Fruit fly (Drosophila melanogaster): Measurements from ENCODE around the gene CG17544.

CG17544 gene

dm6 chr2L:19416602-19417497 lies 18.6 kb upstream of the CG17544 start, which contains the start of gene Lectin-galC1 (continued):
- TF ChIP-seq CG10147 (GFP tag; optimal IDR thresholded peaks at IDR 0.05) (peak; percentile 80), CG12769 (tag; optimal IDR thresholded peaks at IDR 0.05) (peak; percentile 73), CG33213 (GFP tag; optimal IDR thresholded peaks at IDR 0.05) (peak; percentile 78), CG13424 (tag; optimal IDR thresholded peaks at IDR 0.05) (peak; percentile 89), sqz (GFP tag; optimal IDR thresholded peaks at IDR 0.05) (peak; percentile 75), CG15011 (GFP tag; optimal IDR thresholded peaks at IDR 0.05) (peak; percentile 68), CG11723 (GFP tag; optimal IDR thresholded peaks at IDR 0.05) (peak; percentile 77), nom (GFP tag; optimal IDR thresholded peaks at IDR 0.05) (no peak), CG31441 (GFP tag; IDR thresholded peaks at IDR 0.05) (peak; percentile 90), CG10654 (GFP tag; optimal IDR thresholded peaks at IDR 0.05) (peak; percentile 84), CG17385 (GFP tag; optimal IDR thresholded peaks at IDR 0.05) (peak; percentile 81), Hsf (GFP tag; optimal IDR thresholded peaks at IDR 0.05) (peak; percentile 89), cg (GFP tag; optimal IDR thresholded peaks at IDR 0.05) (no peak), vvl (GFP tag; IDR thresholded peaks at IDR 0.05) (peak; percentile 92), dpn (GFP tag; optimal IDR thresholded peaks at IDR 0.05) (peak; percentile 82 to 92), hth (optimal IDR thresholded peaks at IDR 0.05) (no peak), lbe (GFP tag; optimal IDR thresholded peaks at IDR 0.05) (no peak), stc (GFP tag; IDR thresholded peaks at IDR 0.05) (peak; percentile 88), Xrp1 (GFP tag; IDR thresholded peaks at IDR 0.05) (peak; percentile 92), CG11247 (GFP tag; IDR thresholded peaks at IDR 0.05) (peak; percentile 70; the same call in 1 of the 2 replicates), mld (GFP tag; IDR thresholded peaks at IDR 0.05; ENCODE audit: partially characterized antibody) (no peak), Elba2 (GFP tag; optimal IDR thresholded peaks at IDR 0.05) (peak; percentile 15), CG31224 (GFP tag; IDR thresholded peaks at IDR 0.05) (peak; percentile 72), Bteb2 (GFP tag; optimal IDR thresholded peaks at IDR 0.05) (peak; percentile 82), onecut (GFP tag; IDR thresholded peaks at IDR 0.05) (peak; percentile 59), bab2 (GFP tag; optimal IDR thresholded peaks at IDR 0.05) (peak; percentile 86), CoRest (tag; optimal IDR thresholded peaks at IDR 0.05) (peak; percentile 91), CG10979 (tag; optimal IDR thresholded peaks at IDR 0.05) (peak; percentile 90), CG12219 (GFP tag; optimal IDR thresholded peaks at IDR 0.05) (peak; percentile 85), Ada2b (GFP tag; IDR thresholded peaks at IDR 0.05) (peak; percentile 85), p53 (GFP tag; optimal IDR thresholded peaks at IDR 0.05) (peak; percentile 87), CG15269 (tag; optimal IDR thresholded peaks at IDR 0.05) (peak; percentile 90), Opbp (GFP tag; IDR thresholded peaks at IDR 0.05; ENCODE audit: partially characterized antibody) (no peak), CG9797 (GFP tag; optimal IDR thresholded peaks at IDR 0.05) (no peak), phol (tag; optimal IDR thresholded peaks at IDR 0.05) (peak; percentile 88), CG6813 (GFP tag; optimal IDR thresholded peaks at IDR 0.05) (peak; percentile 85), CG1529 (GFP tag; optimal IDR thresholded peaks at IDR 0.05) (peak; percentile 86), CG12155 (GFP tag; optimal IDR thresholded peaks at IDR 0.05) (peak; percentile 82), CG7987 (GFP tag; optimal IDR thresholded peaks at IDR 0.05) (peak; percentile 8), CG13123 (GFP tag; optimal IDR thresholded peaks at IDR 0.05) (peak; percentile 74), CG2199 (GFP tag; IDR thresholded peaks at IDR 0.05) (peak; percentile 27; the same call in 1 of the 3 replicates), CG43689 (GFP tag; IDR thresholded peaks at IDR 0.05) (peak; percentile 58), D (optimal IDR thresholded peaks at IDR 0.05) (no peak), D (GFP tag; optimal IDR thresholded peaks at IDR 0.05) (peak; percentile 87), Tbp (GFP tag; optimal IDR thresholded peaks at IDR 0.05) (no peak), Stat92E (GFP tag; optimal IDR thresholded peaks at IDR 0.05) (peak in 1 of 3 experiments; percentile 25), nerfin-1 (tag; optimal IDR thresholded peaks at IDR 0.05) (peak; percentile 78), knrl (GFP tag; IDR thresholded peaks at IDR 0.05; ENCODE audit: partially characterized antibody) (no peak)
